Fruit fly (Drosophila melanogaster) whole organism, embryonic: Measurements from ENCODE around the gene Nse1.

Experiments
- Bdp1 ChIP-seq: fragments of 200-800 bp; sonication (Bioruptor generic); optimal IDR thresholded peaks from 3 replicates; lab custom pipeline; 2016; ENCODE audit warnings: missing biosample characterization, missing genetic modification characterization
- CG10543 ChIP-seq: fragments of 200-800 bp; sonication (Bioruptor generic); optimal IDR thresholded peaks from 3 replicates; lab custom pipeline; 2017; ENCODE audit warnings: missing biosample characterization, mild to moderate bottlenecking, missing genetic modification characterization, moderate library complexity
- CG11560 ChIP-seq: fragments of 200-800 bp; sonication (Bioruptor generic); IDR thresholded peaks from 3 replicates; pipeline ENCODE4 v1.3.6; 2022; ENCODE audit warnings: missing biosample characterization, missing genetic modification characterization
- CG1233 ChIP-seq: fragments of 200-800 bp; sonication (Bioruptor generic); optimal IDR thresholded peaks from 4 replicates; lab custom pipeline; 2018; ENCODE audit warnings: missing biosample characterization, mild to moderate bottlenecking, missing genetic modification characterization
- CG12744 ChIP-seq: fragments of 200-800 bp; sonication (Bioruptor generic); optimal IDR thresholded peaks from 2 replicates; lab custom pipeline; 2016; ENCODE audit warnings: missing biosample characterization, missing genetic modification characterization
- CG14050 ChIP-seq: fragments of 200-800 bp; sonication (Bioruptor generic); IDR thresholded peaks from 3 replicates; pipeline ENCODE4 v1.3.6; 2022; ENCODE audit warnings: missing biosample characterization, missing genetic modification characterization
- CG14441 ChIP-seq: fragments of 200-800 bp; sonication (Bioruptor generic); IDR thresholded peaks from 2 replicates; pipeline ENCODE4 v1.3.6; 2022; ENCODE audit warnings: missing biosample characterization, missing genetic modification characterization
- CG15011 ChIP-seq: fragments of 200-800 bp; sonication (Bioruptor generic); optimal IDR thresholded peaks from 3 replicates; lab custom pipeline; 2018; ENCODE audit warnings: missing biosample characterization, mild to moderate bottlenecking, missing genetic modification characterization
- CG1603 ChIP-seq: fragments of 200-800 bp; sonication (Bioruptor generic); optimal IDR thresholded peaks from 2 replicates; lab custom pipeline; 2019; ENCODE audit warnings: missing biosample characterization, mild to moderate bottlenecking, missing genetic modification characterization, moderate library complexity
- CG16863 ChIP-seq: fragments of 200-800 bp; sonication (Bioruptor generic); optimal IDR thresholded peaks from 3 replicates; lab custom pipeline; 2016; ENCODE audit warnings: missing biosample characterization, missing genetic modification characterization
- CG17612 ChIP-seq: fragments of 200-800 bp; sonication (Bioruptor generic); IDR thresholded peaks from 2 replicates; pipeline ENCODE4 v1.3.6; 2022; ENCODE audit warnings: missing biosample characterization, missing genetic modification characterization
- CG1832 ChIP-seq: fragments of 200-800 bp; sonication (Bioruptor generic); optimal IDR thresholded peaks from 2 replicates; lab custom pipeline; 2017; ENCODE audit warnings: missing biosample characterization, mild to moderate bottlenecking, missing genetic modification characterization, inconsistent platforms
- CG2120 ChIP-seq: fragments of 200-800 bp; sonication (Bioruptor generic); optimal IDR thresholded peaks from 3 replicates; lab custom pipeline; 2016; ENCODE audit warnings: missing biosample characterization, missing genetic modification characterization
- CG30020 ChIP-seq: fragments of 200-800 bp; optimal IDR thresholded peaks from 2 replicates; lab custom pipeline; 2019; ENCODE audit warnings: missing biosample characterization, mild to moderate bottlenecking, missing genetic modification characterization, moderate library complexity
- CG3407 ChIP-seq: fragments of 200-800 bp; sonication (Bioruptor generic); optimal IDR thresholded peaks from 2 replicates; lab custom pipeline; 2018; ENCODE audit warnings: missing biosample characterization, mild to moderate bottlenecking, missing genetic modification characterization
- CG3995 ChIP-seq: fragments of 200-800 bp; sonication (Bioruptor generic); optimal IDR thresholded peaks from 3 replicates; lab custom pipeline; 2016; ENCODE audit warnings: missing biosample characterization, missing genetic modification characterization
- CG4282 ChIP-seq: fragments of 200-800 bp; sonication (Bioruptor generic); optimal IDR thresholded peaks from 2 replicates; lab custom pipeline; 2016; ENCODE audit warnings: missing biosample characterization, missing genetic modification characterization
- CG4707 ChIP-seq: fragments of 200-800 bp; sonication (Bioruptor generic); optimal IDR thresholded peaks from 2 replicates; lab custom pipeline; 2018; ENCODE audit warnings: missing biosample characterization, mild to moderate bottlenecking, missing genetic modification characterization, moderate library complexity
- CG5180 ChIP-seq: fragments of 200-800 bp; sonication (Bioruptor generic); optimal IDR thresholded peaks from 3 replicates; lab custom pipeline; 2017; ENCODE audit warnings: missing biosample characterization, missing genetic modification characterization, mild to moderate bottlenecking, moderate library complexity, missing genetic modification reagents
- CG6683 ChIP-seq: fragments of 200-800 bp; sonication (Bioruptor generic); optimal IDR thresholded peaks from 2 replicates; lab custom pipeline; 2017; ENCODE audit warnings: missing biosample characterization, mild to moderate bottlenecking, missing genetic modification characterization, missing genetic modification reagents
- CG7271 ChIP-seq: fragments of 200-800 bp; sonication (Bioruptor generic); optimal IDR thresholded peaks from 2 replicates; lab custom pipeline; 2018; ENCODE audit warnings: missing biosample characterization, mild to moderate bottlenecking, missing genetic modification characterization, moderate library complexity
- CG7556 ChIP-seq: fragments of 200-800 bp; sonication (Bioruptor generic); optimal IDR thresholded peaks from 2 replicates; lab custom pipeline; 2017; ENCODE audit warnings: missing biosample characterization, mild to moderate bottlenecking, missing genetic modification characterization
- CG8089 ChIP-seq: fragments of 200-800 bp; sonication (Bioruptor generic); optimal IDR thresholded peaks from 3 replicates; lab custom pipeline; 2016; ENCODE audit warnings: missing biosample characterization, missing genetic modification characterization
- CG9609 ChIP-seq: fragments of 200-800 bp; sonication (Bioruptor generic); optimal IDR thresholded peaks from 3 replicates; lab custom pipeline; 2016; ENCODE audit warnings: missing biosample characterization, missing genetic modification characterization
- D19A ChIP-seq: fragments of 200-800 bp; optimal IDR thresholded peaks from 3 replicates; lab custom pipeline; 2019; ENCODE audit warnings: missing biosample characterization, mild to moderate bottlenecking, missing genetic modification characterization, moderate library complexity
- Deaf1 ChIP-seq: fragments of 200-800 bp; optimal IDR thresholded peaks from 3 replicates; lab custom pipeline; 2019; ENCODE audit warnings: missing biosample characterization, mild to moderate bottlenecking, missing genetic modification characterization, moderate library complexity
- Fer2 ChIP-seq: fragments of 200-800 bp; sonication (Bioruptor generic); optimal IDR thresholded peaks from 2 replicates; lab custom pipeline; 2018; ENCODE audit warnings: missing biosample characterization, mild to moderate bottlenecking, missing genetic modification characterization, moderate library complexity
- Gsc ChIP-seq: fragments of 200-800 bp; sonication (Bioruptor generic); IDR thresholded peaks from 2 replicates; pipeline ENCODE4 v1.3.6; 2022; ENCODE audit warnings: missing biosample characterization, missing genetic modification characterization
- Gug ChIP-seq: fragments of 200-800 bp; sonication (Bioruptor generic); IDR thresholded peaks from 4 replicates; pipeline ENCODE4 v1.3.6; 2022; ENCODE audit warnings: missing biosample characterization, missing genetic modification characterization
- Hsf ChIP-seq: fragments of 200-800 bp; sonication (Bioruptor generic); optimal IDR thresholded peaks from 3 replicates; lab custom pipeline; 2016; ENCODE audit warnings: missing biosample characterization, missing genetic modification characterization
- Mad ChIP-seq: fragments of 200-800 bp; sonication (Bioruptor generic); optimal IDR thresholded peaks from 2 replicates; lab custom pipeline; 2016; ENCODE audit warnings: missing biosample characterization, missing genetic modification characterization
- Nf-YC ChIP-seq: fragments of 200-800 bp; optimal IDR thresholded peaks from 3 replicates; lab custom pipeline; 2019; ENCODE audit warnings: missing biosample characterization, mild to moderate bottlenecking, missing genetic modification characterization, moderate library complexity
- Rx ChIP-seq: fragments of 200-800 bp; sonication (Bioruptor generic); IDR thresholded peaks from 2 replicates; pipeline ENCODE4 v1.3.6; 2022; ENCODE audit warnings: missing biosample characterization, missing genetic modification characterization
- Side ChIP-seq: fragments of 200-800 bp; sonication (Bioruptor generic); optimal IDR thresholded peaks from 2 replicates; lab custom pipeline; 2016; ENCODE audit warnings: missing biosample characterization, missing genetic modification characterization
- Sin3A ChIP-seq: fragments of >200 bp; optimal IDR thresholded peaks from 2 replicates; lab custom pipeline; 2018
- Sox102F ChIP-seq: fragments of 200-800 bp; sonication (Bioruptor generic); optimal IDR thresholded peaks from 2 replicates; lab custom pipeline; 2018; ENCODE audit warnings: missing biosample characterization, mild to moderate bottlenecking, missing genetic modification characterization, moderate library complexity
- Xbp1 ChIP-seq: fragments of 200-800 bp; sonication (Bioruptor generic); optimal IDR thresholded peaks from 3 replicates; lab custom pipeline; 2016; ENCODE audit warnings: missing biosample characterization, mild to moderate bottlenecking, missing genetic modification characterization
- YL-1 ChIP-seq: fragments of 200-800 bp; sonication (Bioruptor generic); optimal IDR thresholded peaks from 3 replicates; lab custom pipeline; 2017; ENCODE audit warnings: missing biosample characterization, mild to moderate bottlenecking, missing genetic modification characterization
- abd-A ChIP-seq: fragments of 200-800 bp; sonication (Bioruptor generic); optimal IDR thresholded peaks from 3 replicates; lab custom pipeline; 2019; ENCODE audit warnings: missing biosample characterization, mild to moderate bottlenecking, missing genetic modification characterization, moderate library complexity
- ac ChIP-seq: fragments of 200-800 bp; sonication (Bioruptor generic); optimal IDR thresholded peaks from 3 replicates; lab custom pipeline; 2017; ENCODE audit warnings: missing biosample characterization, mild to moderate bottlenecking, missing genetic modification characterization
- cad ChIP-seq: fragments of >200 bp; optimal IDR thresholded peaks from 2 replicates; lab custom pipeline; 2017; ENCODE audit warnings: missing biosample characterization, missing genetic modification characterization
- crc ChIP-seq: fragments of 200-800 bp; sonication (Bioruptor generic); optimal IDR thresholded peaks from 2 replicates; lab custom pipeline; 2016; ENCODE audit warnings: missing biosample characterization, missing genetic modification characterization
- inv ChIP-seq: fragments of 200-800 bp; sonication (Bioruptor generic); IDR thresholded peaks from 2 replicates; pipeline ENCODE4 v1.3.6; 2022; ENCODE audit warnings: missing biosample characterization, missing genetic modification characterization; ENCODE audit not compliant: partially characterized antibody
- nerfin-2 ChIP-seq: fragments of 200-800 bp; sonication (Bioruptor generic); IDR thresholded peaks from 2 replicates; pipeline ENCODE4 v1.3.6; 2022; ENCODE audit warnings: missing biosample characterization, missing genetic modification characterization; ENCODE audit not compliant: partially characterized antibody
- otp ChIP-seq: fragments of 200-800 bp; sonication (Bioruptor generic); IDR thresholded peaks from 3 replicates; pipeline ENCODE4, ENCODE4 v1.3.6; 2022; ENCODE audit warnings: missing biosample characterization, missing genetic modification characterization
- pb ChIP-seq: fragments of 200-800 bp; sonication (Bioruptor generic); optimal IDR thresholded peaks from 3 replicates; lab custom pipeline; 2016; ENCODE audit warnings: missing biosample characterization, missing genetic modification characterization
- sens ChIP-seq: fragments of 200-800 bp; sonication (Bioruptor generic); peaks from one replicate; lab custom pipeline; 2016; ENCODE audit warnings: missing biosample characterization, missing genetic modification characterization
- tgo ChIP-seq: fragments of 200-800 bp; sonication (Bioruptor generic); IDR thresholded peaks from 3 replicates; pipeline ENCODE4 v1.3.6; 2022; ENCODE audit warnings: missing biosample characterization, missing genetic modification characterization
- unpg ChIP-seq: fragments of 200-800 bp; sonication (Bioruptor generic); optimal IDR thresholded peaks from 3 replicates; lab custom pipeline; 2018; ENCODE audit warnings: missing biosample characterization, mild to moderate bottlenecking, missing genetic modification characterization, moderate library complexity
- zen2 ChIP-seq: fragments of 200-800 bp; sonication (Bioruptor generic); IDR thresholded peaks from 3 replicates; pipeline ENCODE4 v1.3.6; 2022; ENCODE audit warnings: missing biosample characterization, missing genetic modification characterization; ENCODE audit not compliant: partially characterized antibody
- zf30C ChIP-seq: fragments of 200-800 bp; sonication (Bioruptor generic); optimal IDR thresholded peaks from 3 replicates; lab custom pipeline; 2018; ENCODE audit warnings: missing biosample characterization, mild to moderate bottlenecking, missing genetic modification characterization

Gene Nse1

DNA sequence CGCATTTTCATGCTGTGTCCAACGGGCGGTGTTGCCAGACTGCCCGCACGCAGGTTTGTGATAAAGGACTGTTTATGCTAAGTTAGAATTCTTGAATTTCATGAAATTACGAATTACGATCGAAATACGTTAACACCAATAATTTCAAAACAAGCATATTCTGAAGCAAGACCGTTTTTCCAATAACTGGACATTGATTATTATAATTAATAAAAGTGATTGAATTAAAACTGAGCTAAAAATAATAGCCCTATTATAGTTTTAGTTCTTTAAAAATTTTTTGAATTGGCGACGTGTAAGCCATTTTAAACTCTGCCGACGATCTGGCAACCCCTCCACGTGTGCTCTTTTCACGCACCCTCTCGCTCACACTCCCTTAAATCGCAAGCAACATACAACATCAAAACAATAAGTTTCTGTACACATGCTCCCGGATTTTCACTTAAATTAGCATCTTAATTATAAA is 29.2 kb downstream of the Nse1 start (continued):
- TF ChIP-seq Gsc (peak; percentile 73), CG17612 (peak; percentile 85), CG2120 (GFP tag; lab: Kevin White, UChicago) (peak; percentile 97), otp (GFP tag; lab: Robert Waterston, UW) (peak; percentile 82), Xbp1 (peak; percentile 96), unpg (peak; percentile 96), Fer2 (peak; percentile 92), Sin3A (lab: Kevin White, UChicago) (peak; percentile 66), CG3995 (peak; percentile 81), CG3407 (GFP tag; lab: Kevin White, UChicago) (peak; percentile 91), pb (peak; percentile 87), sens (GFP tag; lab: Kevin White, UChicago) (peak; percentile 99), CG7556 (peak; percentile 96), Rx (GFP tag; lab: Robert Waterston, UW) (peak; percentile 80), cad (GFP tag; lab: Kevin White, UChicago) (no peak), CG5180 (GFP tag; lab: Kevin White, UChicago) (peak; percentile 85), D19A (tag; lab: Kevin White, UChicago) (peak; percentile 90), Nf-YC (tag; lab: Kevin White, UChicago) (peak; percentile 89), Mad (GFP tag; lab: Kevin White, UChicago) (peak; percentile 95), CG14441 (peak; percentile 92), CG7271 (tag; lab: Kevin White, UChicago) (peak; percentile 74), CG1832 (GFP tag; lab: Kevin White, UChicago) (no peak), Hsf (GFP tag; lab: Kevin White, UChicago) (peak; percentile 96), nerfin-2 (no peak), zf30C (peak; percentile 50), zen2 (GFP tag; lab: Robert Waterston, UW) (no peak), ac (peak; percentile 78), CG4707 (GFP tag; lab: Kevin White, UChicago) (peak; percentile 65), tgo (GFP tag; lab: Robert Waterston, UW) (peak; percentile 94), YL-1 (peak; percentile 89), inv (GFP tag; lab: Robert Waterston, UW) (no peak), CG16863 (peak; percentile 88), CG12744 (GFP tag; lab: Kevin White, UChicago) (peak; percentile 92), CG8089 (GFP tag; lab: Kevin White, UChicago) (peak; percentile 83), Deaf1 (tag; lab: Kevin White, UChicago) (peak; percentile 83), Bdp1 (GFP tag; lab: Kevin White, UChicago) (peak; percentile 90), CG9609 (GFP tag; lab: Kevin White, UChicago) (peak; percentile 86), Side (peak; percentile 88), Gug (GFP tag; lab: Robert Waterston, UW) (peak; percentile 81; the same call in 3 of the 4 replicates), CG14050 (peak; percentile 90), CG30020 (peak; percentile 86), CG11560 (tag; lab: Robert Waterston, UW) (peak; percentile 79), CG4282 (peak; percentile 1), CG1233 (GFP tag; lab: Kevin White, UChicago) (peak; percentile 93), CG6683 (GFP tag; lab: Kevin White, UChicago) (peak; percentile 92), CG1603 (tag; lab: Kevin White, UChicago) (peak; percentile 82), CG15011 (GFP tag; lab: Kevin White, UChicago) (peak; percentile 95), crc (GFP tag; lab: Kevin White, UChicago) (peak; percentile 80), CG10543 (GFP tag; lab: Kevin White, UChicago) (peak; percentile 97), abd-A (no peak), Sox102F (GFP tag; lab: Kevin White, UChicago) (peak; percentile 96)
